Worm (Caenorhabditis elegans): ENCODE data around the gene tbck-1.
A peak's percentile ranks its signal among the peaks of the same experiment; 100 is the strongest.

Gene tbck-1

DNA sequence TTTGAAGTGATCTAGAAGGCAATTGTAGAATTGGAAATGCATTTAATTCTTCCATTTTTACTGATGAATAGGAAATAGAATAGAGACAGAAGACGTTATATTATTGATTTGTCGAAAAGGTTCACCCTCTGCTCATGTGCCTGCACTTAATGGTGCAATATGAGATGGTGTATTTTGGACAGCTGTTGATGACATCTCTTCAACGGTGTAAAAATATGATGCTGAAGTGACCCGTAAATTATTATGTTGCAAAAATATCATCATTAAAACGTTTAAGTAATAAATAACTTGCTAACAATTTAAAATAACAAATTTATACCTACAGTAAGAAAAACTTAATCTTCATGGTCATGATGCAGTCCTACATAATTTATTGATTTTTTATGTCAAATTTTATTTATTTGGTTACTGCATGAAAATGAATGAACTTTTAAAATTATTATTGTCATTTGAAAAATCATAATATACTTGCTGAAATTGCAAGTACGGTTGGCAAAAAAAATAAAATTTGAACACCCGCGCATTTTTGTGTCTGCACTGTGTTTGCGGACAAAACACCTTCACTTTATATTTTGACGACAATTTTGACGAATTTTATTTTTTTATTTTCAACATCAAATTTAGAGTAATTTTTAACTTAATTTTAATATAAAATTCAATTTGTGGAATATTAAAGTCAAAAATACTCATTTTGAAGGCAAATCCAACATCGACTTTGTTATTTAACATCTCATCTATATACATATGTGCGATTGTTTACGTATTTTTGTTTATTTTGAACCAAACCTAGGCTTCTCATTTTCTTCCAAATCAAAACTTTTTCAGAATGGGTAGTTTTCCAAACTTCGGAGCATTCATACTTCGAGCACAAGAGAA is at the start of gene tbck-1, which contains the start of gene fbxb-88:
Gene tbck-1 (plus strand): TSS at position 826 of the 876 bp plus-strand sequence.
Gene fbxb-88 (minus strand): TSS at position 151 of the 876 bp plus-strand sequence.
- no peak for TF ChIP-seq tbx-11 (GFP tag; IDR thresholded peaks at IDR 0.05)
- TF ChIP-seq F13C5.2 (tag; optimal IDR thresholded peaks at IDR 0.05) = peak; percentile 46
- TF ChIP-seq hnd-1 (tag; optimal IDR thresholded peaks at IDR 0.05) = no peak

ce11 chrII:4779753-4780152 is 48.6 kb upstream of the tbck-1 start:
- TF ChIP-seq flt-1 (GFP tag; IDR thresholded peaks at IDR 0.05) (no peak), tbx-37 (GFP tag; conservative IDR thresholded peaks at IDR 0.05) (no peak), aly-1 (tag; optimal IDR thresholded peaks at IDR 0.05) (no peak), hnd-1 (tag; optimal IDR thresholded peaks at IDR 0.05) (no peak), ama-1 (optimal IDR thresholded peaks at IDR 0.05) (no peak), pes-1 (GFP tag; IDR thresholded peaks at IDR 0.05) (no peak), sea-1 (GFP tag; conservative IDR thresholded peaks at IDR 0.05) (no peak), hmg-4 (GFP tag; optimal IDR thresholded peaks at IDR 0.05) (no peak), scrt-1 (GFP tag; IDR thresholded peaks at IDR 0.05) (no peak), tbx-11 (GFP tag; IDR thresholded peaks at IDR 0.05) (no peak), ceh-36 (tag; optimal IDR thresholded peaks at IDR 0.05) (no peak), ets-7 (tag; optimal IDR thresholded peaks at IDR 0.05) (no peak)

- TF ChIP-seq scrt-1 (GFP tag; IDR thresholded peaks at IDR 0.05) (no peak), ets-7 (tag; optimal IDR thresholded peaks at IDR 0.05) (no peak), hmbx-1 (tag; optimal IDR thresholded peaks at IDR 0.05) (no peak), ceh-13 (GFP tag; optimal IDR thresholded peaks at IDR 0.05) (no peak), aly-1 (tag; optimal IDR thresholded peaks at IDR 0.05) (no peak), hmg-4 (GFP tag; optimal IDR thresholded peaks at IDR 0.05) (no peak), flt-1 (GFP tag; IDR thresholded peaks at IDR 0.05) (no peak), ceh-36 (tag; optimal IDR thresholded peaks at IDR 0.05) (no peak), tbx-11 (GFP tag; IDR thresholded peaks at IDR 0.05) (no peak), tra-4 (tag; optimal IDR thresholded peaks at IDR 0.05) (no peak), ama-1 (optimal IDR thresholded peaks at IDR 0.05) (no peak), B0310.2 (tag; optimal IDR thresholded peaks at IDR 0.05) (no peak), tbx-37 (GFP tag; conservative IDR thresholded peaks at IDR 0.05) (no peak), F13C5.2 (tag; optimal IDR thresholded peaks at IDR 0.05) (no peak), hnd-1 (tag; optimal IDR thresholded peaks at IDR 0.05) (no peak), sea-1 (GFP tag; conservative IDR thresholded peaks at IDR 0.05) (no peak)
Observed at ce11 chrII:4784436-4784835, 43.9 kb upstream of the tbck-1 start, which contains the start of gene nep-12. Gene nep-12 (minus strand): TSS chrII:4784536.

DNA sequence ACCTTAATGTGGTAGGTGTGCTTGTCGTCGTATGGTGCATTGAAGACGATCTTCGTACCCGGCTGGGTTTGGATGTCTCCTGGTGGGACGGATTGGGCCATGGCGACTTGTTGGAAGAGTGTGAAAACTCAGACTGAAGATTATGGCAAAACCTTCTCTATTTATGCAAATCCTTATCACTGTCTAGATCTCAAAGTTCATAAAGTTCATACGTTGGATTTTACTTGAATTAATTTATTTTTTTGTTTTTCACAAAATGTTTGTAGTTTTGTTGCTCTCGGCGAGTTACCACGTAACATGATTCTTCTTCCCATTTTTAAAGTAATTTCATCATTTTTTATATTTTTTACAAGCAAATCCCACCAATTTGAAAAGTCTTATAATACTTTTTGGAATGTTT is 42.2 kb upstream of the tbck-1 start, which contains the start of gene msp-3:
Gene msp-3 (minus strand): TSS at position 101 of the 400 bp plus-strand sequence.
- TF ChIP-seq hmbx-1 (tag; optimal IDR thresholded peaks at IDR 0.05) (no peak), B0310.2 (tag; optimal IDR thresholded peaks at IDR 0.05) (no peak), scrt-1 (GFP tag; IDR thresholded peaks at IDR 0.05) (no peak), ama-1 (optimal IDR thresholded peaks at IDR 0.05) (no peak), sea-1 (GFP tag; conservative IDR thresholded peaks at IDR 0.05) (no peak), ceh-13 (GFP tag; optimal IDR thresholded peaks at IDR 0.05) (no peak), F13C5.2 (tag; optimal IDR thresholded peaks at IDR 0.05) (no peak)

DNA sequence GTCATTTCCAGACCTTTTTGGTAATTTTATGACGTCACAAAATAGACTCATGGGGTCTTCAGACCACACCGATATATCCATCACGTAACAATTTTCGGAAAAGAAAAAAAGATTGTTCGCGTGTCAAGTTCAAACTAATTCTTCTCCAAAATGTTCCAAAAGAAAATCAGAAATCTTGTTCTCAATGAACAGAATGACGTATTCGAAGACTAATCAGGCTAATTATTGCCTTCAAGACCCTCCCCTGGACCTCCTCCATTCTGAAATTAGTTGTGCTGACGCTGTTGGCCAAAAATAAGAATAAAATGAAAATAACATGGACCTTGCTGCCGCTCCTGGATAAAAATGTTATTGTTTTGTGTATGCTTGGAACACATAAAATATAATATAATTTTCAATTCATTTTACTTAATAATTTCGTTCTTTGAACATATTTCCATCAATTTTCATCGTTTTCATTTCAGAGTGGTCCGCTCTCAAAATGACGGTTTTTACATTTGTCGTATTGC is 38.5 kb upstream of the tbck-1 start, which contains the start of gene F26G1.15:
Gene F26G1.15 (plus strand): TSS at position 459 of the 509 bp plus-strand sequence.
- no peak for TF ChIP-seq flt-1 (GFP tag; IDR thresholded peaks at IDR 0.05)
- TF ChIP-seq scrt-1 (GFP tag; IDR thresholded peaks at IDR 0.05) = no peak
- TF ChIP-seq F13C5.2 (tag; optimal IDR thresholded peaks at IDR 0.05) = no peak
- TF ChIP-seq hmbx-1 (tag; optimal IDR thresholded peaks at IDR 0.05) = no peak
- TF ChIP-seq tbx-37 (GFP tag; conservative IDR thresholded peaks at IDR 0.05) = no peak
- no peak for TF ChIP-seq tra-4 (tag; optimal IDR thresholded peaks at IDR 0.05)
- TF ChIP-seq hnd-1 (tag; optimal IDR thresholded peaks at IDR 0.05) = no peak
- no peak for TF ChIP-seq B0310.2 (tag; optimal IDR thresholded peaks at IDR 0.05)
- no peak for TF ChIP-seq sea-1 (GFP tag; conservative IDR thresholded peaks at IDR 0.05)
- no peak for TF ChIP-seq aly-1 (tag; optimal IDR thresholded peaks at IDR 0.05)
- TF ChIP-seq ama-1 (optimal IDR thresholded peaks at IDR 0.05) = no peak
- no peak for TF ChIP-seq tbx-11 (GFP tag; IDR thresholded peaks at IDR 0.05)
- no peak for TF ChIP-seq ceh-36 (tag; optimal IDR thresholded peaks at IDR 0.05)
- TF ChIP-seq ceh-13 (GFP tag; optimal IDR thresholded peaks at IDR 0.05) = no peak

DNA sequence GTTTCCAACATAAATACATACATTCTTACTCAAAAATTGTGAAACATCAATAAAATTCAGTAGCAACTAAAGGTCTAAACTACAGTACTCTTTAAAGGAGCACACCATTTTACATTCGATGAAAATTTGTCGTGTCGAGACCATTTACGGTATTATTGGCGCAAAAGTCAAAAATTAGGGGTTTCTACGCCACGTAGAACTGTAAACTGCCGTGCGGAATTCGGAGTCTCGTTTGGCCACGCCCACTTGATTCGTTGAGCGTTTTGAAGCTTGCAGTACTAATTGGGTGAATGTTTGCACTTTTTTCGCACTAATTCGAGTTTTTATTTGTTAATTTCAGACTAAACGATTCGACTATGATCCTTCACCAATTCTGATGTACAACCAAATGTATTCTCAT is 37.7 kb upstream of the tbck-1 start:
- TF ChIP-seq F13C5.2 (tag; optimal IDR thresholded peaks at IDR 0.05) (no peak), tbx-11 (GFP tag; IDR thresholded peaks at IDR 0.05) (no peak), sea-1 (GFP tag; conservative IDR thresholded peaks at IDR 0.05) (no peak), hmg-4 (GFP tag; optimal IDR thresholded peaks at IDR 0.05) (no peak), hmbx-1 (tag; optimal IDR thresholded peaks at IDR 0.05) (no peak), flt-1 (GFP tag; IDR thresholded peaks at IDR 0.05) (no peak), scrt-1 (GFP tag; IDR thresholded peaks at IDR 0.05) (no peak), ets-7 (tag; optimal IDR thresholded peaks at IDR 0.05) (no peak), ceh-13 (GFP tag; optimal IDR thresholded peaks at IDR 0.05) (no peak), hnd-1 (tag; optimal IDR thresholded peaks at IDR 0.05) (no peak), ceh-36 (tag; optimal IDR thresholded peaks at IDR 0.05) (no peak), tra-4 (tag; optimal IDR thresholded peaks at IDR 0.05) (no peak), ama-1 (optimal IDR thresholded peaks at IDR 0.05) (no peak), B0310.2 (tag; optimal IDR thresholded peaks at IDR 0.05) (no peak), aly-1 (tag; optimal IDR thresholded peaks at IDR 0.05) (no peak), pes-1 (GFP tag; IDR thresholded peaks at IDR 0.05) (no peak), tbx-37 (GFP tag; conservative IDR thresholded peaks at IDR 0.05) (no peak)

DNA sequence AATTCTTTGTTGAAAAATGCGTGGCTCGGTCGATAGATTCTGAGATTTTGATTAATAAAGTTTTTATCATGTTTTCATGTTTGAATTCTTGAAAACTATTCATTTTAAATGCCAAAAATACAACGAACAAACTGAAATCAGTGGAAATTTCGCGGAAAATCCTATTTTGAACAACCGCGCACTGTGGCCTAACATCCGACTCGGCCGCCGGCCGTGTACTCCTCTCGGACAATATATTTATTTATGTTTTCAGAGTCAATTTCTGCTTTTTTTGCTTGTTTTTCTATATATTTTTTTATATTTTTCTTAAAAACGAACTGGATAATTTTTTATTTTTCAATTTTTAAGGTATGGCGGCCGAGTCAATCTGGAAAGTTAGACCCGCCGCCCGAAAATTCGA is 37.1 kb upstream of the tbck-1 start, which contains the start of gene F26G1.1:
Gene F26G1.1 (plus strand): TSS at position 347 of the 400 bp plus-strand sequence.
- TF ChIP-seq tra-4 (tag; optimal IDR thresholded peaks at IDR 0.05) (no peak), scrt-1 (GFP tag; IDR thresholded peaks at IDR 0.05) (no peak), hnd-1 (tag; optimal IDR thresholded peaks at IDR 0.05) (no peak), hmg-4 (GFP tag; optimal IDR thresholded peaks at IDR 0.05) (peak; percentile 59), ama-1 (optimal IDR thresholded peaks at IDR 0.05) (no peak), aly-1 (tag; optimal IDR thresholded peaks at IDR 0.05) (no peak), hmbx-1 (tag; optimal IDR thresholded peaks at IDR 0.05) (no peak), ceh-36 (tag; optimal IDR thresholded peaks at IDR 0.05) (no peak), F13C5.2 (tag; optimal IDR thresholded peaks at IDR 0.05) (peak; percentile 24), tbx-37 (GFP tag; conservative IDR thresholded peaks at IDR 0.05) (peak; percentile 78), pes-1 (GFP tag; IDR thresholded peaks at IDR 0.05) (no peak; the same call in 1 of the 2 replicates), ceh-13 (GFP tag; optimal IDR thresholded peaks at IDR 0.05) (no peak)

Measured in whole organism, early embryonic.